Fruit fly (Drosophila melanogaster): ENCODE data around the gene hiro.

hiro gene

DNA sequence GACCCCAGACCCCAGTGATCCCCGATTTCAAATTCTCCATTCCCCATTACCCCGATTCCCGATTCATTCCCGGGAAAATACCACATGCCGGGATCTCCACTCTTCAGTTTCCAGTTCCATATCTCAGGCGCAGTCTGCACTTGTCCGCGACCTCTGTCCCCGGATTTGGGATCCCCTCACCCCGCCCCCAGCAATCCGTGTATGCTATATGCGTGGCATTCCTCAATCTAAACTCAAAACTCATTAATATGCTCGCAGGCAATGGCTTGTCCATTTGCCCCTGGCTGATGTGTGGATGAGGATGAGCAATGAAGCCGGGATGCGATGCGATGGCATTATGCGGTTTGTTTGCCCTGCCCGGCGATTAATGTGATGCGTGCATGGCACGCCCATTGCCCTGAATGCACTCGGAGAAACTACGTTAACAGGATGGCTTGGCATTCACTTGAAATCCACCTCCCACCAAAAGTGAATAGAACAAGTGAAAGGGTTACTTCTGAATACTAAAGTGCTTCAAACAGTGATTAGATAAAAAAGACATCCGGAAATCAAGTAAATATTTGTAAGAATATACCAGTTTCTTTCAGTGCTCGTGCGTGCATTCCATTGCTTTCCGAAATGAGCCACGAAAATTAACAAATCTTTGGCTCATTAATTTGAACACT is 37.9 kb upstream of the hiro start (continued):
- TF ChIP-seq CG11902 (GFP tag; optimal IDR thresholded peaks at IDR 0.05) (peak; percentile 71), CG10631 (GFP tag; optimal IDR thresholded peaks at IDR 0.05) (peak; percentile 69), topi (GFP tag; optimal IDR thresholded peaks at IDR 0.05) (peak; percentile 91), CG6163 (GFP tag; IDR thresholded peaks at IDR 0.05) (peak; percentile 83), spab (GFP tag; optimal IDR thresholded peaks at IDR 0.05) (peak; percentile 63), Blimp-1 (GFP tag; optimal IDR thresholded peaks at IDR 0.05) (peak; percentile 64), CG15336 (GFP tag; IDR thresholded peaks at IDR 0.05) (no peak), CG3032 (tag; optimal IDR thresholded peaks at IDR 0.05) (peak; percentile 57), Sox15 (GFP tag; optimal IDR thresholded peaks at IDR 0.05) (peak; percentile 70), fd59A (GFP tag; optimal IDR thresholded peaks at IDR 0.05) (peak; percentile 49), cyc (GFP tag; optimal IDR thresholded peaks at IDR 0.05) (peak; percentile 91), CG7368 (GFP tag; optimal IDR thresholded peaks at IDR 0.05) (peak; percentile 68), Eip75B (GFP tag; optimal IDR thresholded peaks at IDR 0.05) (peak; percentile 61), Lpt (GFP tag; optimal IDR thresholded peaks at IDR 0.05) (no peak), CG10669 (GFP tag; optimal IDR thresholded peaks at IDR 0.05) (peak; percentile 73), esn (GFP tag; optimal IDR thresholded peaks at IDR 0.05) (peak; percentile 93), CG1621 (tag; optimal IDR thresholded peaks at IDR 0.05) (peak; percentile 72)

DNA sequence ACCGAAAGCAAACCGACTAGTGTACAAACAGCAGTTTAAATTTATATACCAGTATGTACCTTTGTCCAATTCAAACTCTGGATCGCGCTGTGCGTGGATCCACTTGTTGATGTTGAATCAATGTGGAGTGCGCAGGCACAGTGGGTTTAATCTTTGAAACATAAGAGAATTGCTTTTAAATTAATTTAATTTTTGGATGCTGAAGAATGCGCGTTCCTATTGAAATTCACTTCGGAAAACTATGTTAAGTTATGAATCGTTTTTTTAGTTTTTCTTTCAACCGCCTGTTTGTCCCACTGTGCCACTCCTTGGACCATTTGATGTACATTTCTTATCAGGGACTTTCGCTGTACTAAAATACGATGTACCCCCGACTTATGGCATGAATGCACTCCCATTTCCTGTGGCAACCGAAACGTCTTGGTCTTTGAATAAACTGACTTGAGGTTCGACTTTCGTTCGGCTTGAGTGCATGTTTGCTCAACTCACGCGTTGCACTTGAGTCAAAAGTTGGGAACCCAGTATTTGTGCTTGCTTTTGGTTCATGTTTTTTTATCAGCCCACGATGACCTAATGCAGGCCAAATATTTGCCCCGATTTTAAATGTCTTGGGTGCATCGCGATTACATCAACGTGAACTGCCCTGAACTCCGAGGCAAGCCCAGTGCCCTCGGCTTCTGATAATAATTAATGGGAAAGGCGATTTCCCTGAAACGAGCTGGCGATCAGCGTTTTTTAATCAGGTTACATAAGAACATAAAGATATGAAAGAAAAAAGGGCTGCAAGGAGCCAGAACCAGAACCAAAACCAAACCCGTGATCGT is 37.0 kb upstream of the hiro start:
- TF ChIP-seq CG8319 (GFP tag; optimal IDR thresholded peaks at IDR 0.05), result peak; percentile 91
- peak; percentile 93 for TF ChIP-seq CG15336 (GFP tag; IDR thresholded peaks at IDR 0.05)
- peak; percentile 93 for TF ChIP-seq OdsH (GFP tag; optimal IDR thresholded peaks at IDR 0.05)
- peak; percentile 92 for TF ChIP-seq CG34406 (GFP tag; optimal IDR thresholded peaks at IDR 0.05)
- TF ChIP-seq CG32006 (GFP tag; optimal IDR thresholded peaks at IDR 0.05), result peak; percentile 90
- peak; percentile 93 for TF ChIP-seq Smox (GFP tag; optimal IDR thresholded peaks at IDR 0.05)
- TF ChIP-seq CG7368 (GFP tag; optimal IDR thresholded peaks at IDR 0.05), result peak; percentile 84
- TF ChIP-seq Hr38 (GFP tag; optimal IDR thresholded peaks at IDR 0.05), result no peak
- peak; percentile 81 for TF ChIP-seq Eip93F (GFP tag; optimal IDR thresholded peaks at IDR 0.05)
- peak; percentile 99 for TF ChIP-seq Eip78C (GFP tag)
- peak; percentile 98 for TF ChIP-seq esn (GFP tag; optimal IDR thresholded peaks at IDR 0.05)
- TF ChIP-seq CG6792 (GFP tag; optimal IDR thresholded peaks at IDR 0.05), result peak; percentile 97
- peak; percentile 92 for TF ChIP-seq CG10669 (GFP tag; optimal IDR thresholded peaks at IDR 0.05)
- peak; percentile 95 for TF ChIP-seq Sox102F (GFP tag; optimal IDR thresholded peaks at IDR 0.05)
- TF ChIP-seq CG10631 (GFP tag; optimal IDR thresholded peaks at IDR 0.05), result peak; percentile 95
- peak; percentile 91 for TF ChIP-seq pdm3 (GFP tag; optimal IDR thresholded peaks at IDR 0.05)
- TF ChIP-seq ss (GFP tag; optimal IDR thresholded peaks at IDR 0.05), result peak; percentile 88 to 90
- peak; percentile 87 for TF ChIP-seq CG9139 (GFP tag; optimal IDR thresholded peaks at IDR 0.05)
- TF ChIP-seq vri (GFP tag; optimal IDR thresholded peaks at IDR 0.05), result peak; percentile 78
- peak; percentile 80 for TF ChIP-seq CG11902 (GFP tag; optimal IDR thresholded peaks at IDR 0.05)
- TF ChIP-seq Hr39 (GFP tag; optimal IDR thresholded peaks at IDR 0.05), result peak; percentile 92
- peak; percentile 81 for TF ChIP-seq dac (GFP tag; optimal IDR thresholded peaks at IDR 0.05)
- TF ChIP-seq CG11762 (GFP tag; optimal IDR thresholded peaks at IDR 0.05; ENCODE audit: insufficient read depth), result peak; percentile 88
- TF ChIP-seq dsx (GFP tag; optimal IDR thresholded peaks at IDR 0.05; ENCODE audit: poor library complexity, severe bottlenecking), result peak; percentile 89
- peak; percentile 95 for TF ChIP-seq CG1621 (tag; optimal IDR thresholded peaks at IDR 0.05)
- TF ChIP-seq CG4318 (GFP tag; optimal IDR thresholded peaks at IDR 0.05), result peak; percentile 80
- TF ChIP-seq net (GFP tag; optimal IDR thresholded peaks at IDR 0.05), result peak; percentile 92
- TF ChIP-seq achi (GFP tag; optimal IDR thresholded peaks at IDR 0.05), result peak; percentile 92
- peak; percentile 76 for TF ChIP-seq Blimp-1 (GFP tag; optimal IDR thresholded peaks at IDR 0.05)
- TF ChIP-seq Met (GFP tag; optimal IDR thresholded peaks at IDR 0.05), result peak; percentile 95
- peak; percentile 93 for TF ChIP-seq Ets21C (GFP tag; optimal IDR thresholded peaks at IDR 0.05)
- TF ChIP-seq CG6854 (GFP tag; optimal IDR thresholded peaks at IDR 0.05), result peak; percentile 86
- peak; percentile 82 for TF ChIP-seq fd85E (GFP tag; optimal IDR thresholded peaks at IDR 0.05)
- peak; percentile 89 for TF ChIP-seq CG6808 (GFP tag; optimal IDR thresholded peaks at IDR 0.05)
- peak; percentile 95 for TF ChIP-seq Sox14 (GFP tag; optimal IDR thresholded peaks at IDR 0.05)
- peak; percentile 97 for TF ChIP-seq lz (GFP tag; optimal IDR thresholded peaks at IDR 0.05)
- peak; percentile 94 for TF ChIP-seq CG8632 (GFP tag; optimal IDR thresholded peaks at IDR 0.05)
